Worm (Caenorhabditis elegans) whole organism, late embryonic: ENCODE results near the gene nspf-3.

Experiments
- F13H6.1 ChIP-seq: sonication (generic microtip); optimal IDR thresholded peaks from 2 replicates; lab custom pipeline; 2016; ENCODE audit warnings: missing genetic modification characterization, missing compliant biosample characterization
- Y22D7AL.16 ChIP-seq: sonication (generic microtip); optimal IDR thresholded peaks from 2 replicates; lab custom pipeline; 2016; ENCODE audit warnings: missing genetic modification characterization, missing compliant biosample characterization
- ceh-18 ChIP-seq: sonication (generic microtip); optimal IDR thresholded peaks from 2 replicates; lab custom pipeline; 2016; ENCODE audit warnings: missing genetic modification characterization, missing compliant biosample characterization
- ceh-9 ChIP-seq: sonication (generic microtip); optimal IDR thresholded peaks from 2 replicates; lab custom pipeline; 2016; ENCODE audit warnings: mild to moderate bottlenecking, missing genetic modification characterization, inconsistent platforms, missing compliant biosample characterization
- che-1 ChIP-seq: sonication (generic microtip); optimal IDR thresholded peaks from 2 replicates; lab custom pipeline; 2016; ENCODE audit warnings: mild to moderate bottlenecking, missing genetic modification characterization, missing compliant biosample characterization
- ets-4 ChIP-seq: sonication (generic microtip); optimal IDR thresholded peaks from 2 replicates; lab custom pipeline; 2016; ENCODE audit warnings: missing genetic modification characterization, missing compliant biosample characterization
- fkh-10 ChIP-seq: fragments of 150-350 bp; optimal IDR thresholded peaks from 2 replicates; lab custom pipeline; 2014; ENCODE audit warnings: missing biosample characterization, missing genetic modification reagents, missing genetic modification characterization
- hlh-30 ChIP-seq: sonication (generic microtip); optimal IDR thresholded peaks from 2 replicates; lab custom pipeline; 2017; ENCODE audit warnings: antibody characterized with exemption, missing genetic modification characterization, missing compliant biosample characterization; ENCODE audit not compliant: insufficient read depth
- hlh-6 ChIP-seq: sonication (generic microtip); optimal IDR thresholded peaks from 2 replicates; lab custom pipeline; 2016; ENCODE audit warnings: missing genotype, missing genetic modification characterization, missing compliant biosample characterization
- madf-2 ChIP-seq: sonication (generic microtip); optimal IDR thresholded peaks from 2 replicates; lab custom pipeline; 2017; ENCODE audit warnings: missing genetic modification characterization, missing compliant biosample characterization
- mec-3 ChIP-seq: sonication (generic microtip); optimal IDR thresholded peaks from 2 replicates; lab custom pipeline; 2016; ENCODE audit warnings: borderline replicate concordance, missing genetic modification characterization, missing compliant biosample characterization
- nhr-11 ChIP-seq: fragments of 150-350 bp; optimal IDR thresholded peaks from 2 replicates; lab custom pipeline; 2014; ENCODE audit warnings: missing biosample characterization, missing genetic modification characterization
- pag-3 ChIP-seq: sonication (generic microtip); optimal IDR thresholded peaks from 2 replicates; lab custom pipeline; 2016; ENCODE audit warnings: missing compliant biosample characterization, missing genetic modification characterization, borderline replicate concordance
- pha-4 ChIP-seq: fragments of 150-350 bp; optimal IDR thresholded peaks from 2 replicates; lab custom pipeline; 2018; ENCODE audit warnings: missing biosample characterization, missing genetic modification reagents, missing genetic modification characterization

- TF ChIP-seq nhr-11: no peak
- no peak for TF ChIP-seq Y22D7AL.16
- TF ChIP-seq madf-2: no peak
- TF ChIP-seq ceh-18: no peak
- no peak for TF ChIP-seq ets-4
- TF ChIP-seq che-1: no peak
- no peak for TF ChIP-seq hlh-6 (tag; lab: Kevin White, UChicago)
- no peak for TF ChIP-seq pha-4
- no peak for TF ChIP-seq pag-3 (tag; lab: Kevin White, UChicago)
- no peak for TF ChIP-seq ceh-9
- TF ChIP-seq fkh-10 (GFP tag; lab: Kevin White, UChicago): no peak
- TF ChIP-seq F13H6.1: no peak
- TF ChIP-seq mec-3: no peak
- TF ChIP-seq hlh-30 (tag; lab: Kevin White, UChicago): no peak
Observed at ce11 chrII:2684783-2685182, 5.2 kb downstream of the nspf-3 start.
